Fruit fly (Drosophila melanogaster) whole organism, wandering third instar larva: ENCODE data around the gene Vps45.

Experiments used
- CG32264 ChIP-seq: fragments of 200-800 bp; sonication (Bioruptor generic); optimal IDR thresholded peaks from 2 replicates; lab custom pipeline; 2016; ENCODE audit warnings: missing biosample characterization, missing genetic modification characterization
- CG9705 ChIP-seq: fragments of 200-800 bp; sonication (Bioruptor generic); optimal IDR thresholded peaks from 2 replicates; lab custom pipeline; 2018; ENCODE audit warnings: missing biosample characterization, mild to moderate bottlenecking, missing genetic modification characterization
- CrebA ChIP-seq: fragments of 200-800 bp; sonication (Bioruptor generic); optimal IDR thresholded peaks from 2 replicates; lab custom pipeline; 2016; ENCODE audit warnings: missing biosample characterization, mild to moderate bottlenecking, missing genetic modification characterization, borderline replicate concordance
- Dif ChIP-seq: fragments of 200-275, 200-300 bp; sonication (Bioruptor generic); optimal IDR thresholded peaks from 2 replicates; lab custom pipeline; 2018; ENCODE audit warnings: missing biosample characterization, missing genetic modification characterization; ENCODE audit not compliant: partially characterized antibody
- GATAd ChIP-seq: sonication (Bioruptor generic); optimal IDR thresholded peaks from 2 replicates; lab custom pipeline; 2016; ENCODE audit warnings: missing biosample characterization, missing genetic modification characterization
- HLH106 ChIP-seq: fragments of 200-800 bp; optimal IDR thresholded peaks from 3 replicates; lab custom pipeline; 2019; ENCODE audit warnings: missing biosample characterization, mild to moderate bottlenecking, missing genetic modification characterization, moderate library complexity
- Hnf4 ChIP-seq: fragments of 200-800 bp; sonication (Bioruptor generic); optimal IDR thresholded peaks from 2 replicates; lab custom pipeline; 2016; ENCODE audit warnings: missing biosample characterization, mild to moderate bottlenecking, missing genetic modification characterization
- Jra ChIP-seq: sonication (Bioruptor generic); optimal IDR thresholded peaks from 2 replicates; lab custom pipeline; 2016; ENCODE audit warnings: missing biosample characterization, missing genetic modification characterization
- Mio ChIP-seq: sonication (Bioruptor generic); optimal IDR thresholded peaks from 2 replicates; lab custom pipeline; 2016; ENCODE audit warnings: missing biosample characterization, missing genetic modification characterization
- Myc ChIP-seq: fragments of >200 bp; optimal IDR thresholded peaks from 2 replicates; lab custom pipeline; 2017
- N ChIP-seq: fragments of >200 bp; optimal IDR thresholded peaks from 2 replicates; lab custom pipeline; 2018; ENCODE audit warnings: missing biosample characterization, missing external identifiers, missing genetic modification characterization
- OdsH ChIP-seq: fragments of 200-800 bp; sonication (Bioruptor generic); optimal IDR thresholded peaks from 2 replicates; lab custom pipeline; 2016; ENCODE audit warnings: missing biosample characterization, mild to moderate bottlenecking, missing genetic modification characterization
- Rel ChIP-seq, 2 experiments: fragments of 200-800 bp; sonication (Bioruptor generic) in 1 of 2; optimal IDR thresholded peaks; 2 replicates in 1 of 2; 3 replicates in 1 of 2; lab custom pipeline; 2016 to 2019; ENCODE audit warnings: mild to moderate bottlenecking in 2 of 2, missing biosample characterization in 2 of 2, missing genetic modification characterization in 2 of 2, moderate library complexity in 1 of 2
- Sp1 ChIP-seq: fragments of 200-800 bp; sonication (Bioruptor generic); optimal IDR thresholded peaks from 3 replicates; lab custom pipeline; 2019; ENCODE audit warnings: missing biosample characterization, mild to moderate bottlenecking, missing genetic modification characterization, moderate library complexity
- Vsx2 ChIP-seq: fragments of 200-300, 225-300 bp; sonication (Bioruptor generic); optimal IDR thresholded peaks from 2 replicates; lab custom pipeline; 2018; ENCODE audit warnings: missing biosample characterization, missing genetic modification characterization; ENCODE audit not compliant: partially characterized antibody
- br ChIP-seq: fragments of 200-800 bp; sonication (Bioruptor generic); optimal IDR thresholded peaks from 2 replicates; lab custom pipeline; 2016; ENCODE audit warnings: missing biosample characterization, missing genetic modification characterization
- dl ChIP-seq, 2 experiments: fragments of 175-275, 200-275 bp in 1 of 2; fragments of 200-275 bp in 1 of 2; sonication (Bioruptor generic); optimal IDR thresholded peaks; lab custom pipeline; 2018; ENCODE audit warnings: mild to moderate bottlenecking in 2 of 2, missing biosample characterization in 2 of 2, missing genetic modification characterization in 2 of 2, moderate library complexity in 2 of 2; ENCODE audit not compliant: partially characterized antibody in 2 of 2, insufficient read depth in 1 of 2
- dmrt93B ChIP-seq: fragments of 200-800 bp; sonication (Bioruptor generic); optimal IDR thresholded peaks from 2 replicates; lab custom pipeline; 2018; ENCODE audit warnings: missing biosample characterization, mild to moderate bottlenecking, missing genetic modification characterization
- dsf ChIP-seq: sonication (Bioruptor generic); optimal IDR thresholded peaks from 2 replicates; lab custom pipeline; 2016; ENCODE audit warnings: missing biosample characterization, missing genetic modification characterization, borderline replicate concordance
- ey ChIP-seq: fragments of 200-800 bp; sonication (Bioruptor generic); optimal IDR thresholded peaks from 2 replicates; lab custom pipeline; 2016; ENCODE audit warnings: missing biosample characterization, missing genetic modification characterization
- foxo ChIP-seq, 2 experiments: fragments of 200-800 bp; sonication (Bioruptor generic); optimal IDR thresholded peaks; 2 replicates in 1 of 2; 3 replicates in 1 of 2; lab custom pipeline; 2016 to 2017; ENCODE audit warnings: missing biosample characterization in 2 of 2, missing genetic modification characterization in 2 of 2
- fru ChIP-seq: fragments of 200-800 bp; sonication (Bioruptor generic); optimal IDR thresholded peaks from 3 replicates; lab custom pipeline; 2016; ENCODE audit warnings: missing biosample characterization, mild to moderate bottlenecking, missing genetic modification characterization
- h ChIP-seq: fragments of 200-800 bp; sonication (Bioruptor generic); optimal IDR thresholded peaks from 3 replicates; lab custom pipeline; 2016; ENCODE audit warnings: missing biosample characterization, mild to moderate bottlenecking, missing genetic modification characterization
- jim ChIP-seq: fragments of 175-275, 200-325 bp; sonication (Bioruptor generic); optimal IDR thresholded peaks from 2 replicates; lab custom pipeline; 2016; ENCODE audit warnings: missing biosample characterization, mild to moderate bottlenecking, missing genetic modification characterization
- lola ChIP-seq: fragments of >200 bp; optimal IDR thresholded peaks from 2 replicates; lab custom pipeline; 2017; ENCODE audit warnings: missing biosample characterization, missing genetic modification characterization
- pan ChIP-seq: fragments of >200 bp; optimal IDR thresholded peaks from 2 replicates; lab custom pipeline; 2017
- psq ChIP-seq: fragments of 200-800 bp; sonication (Bioruptor generic); optimal IDR thresholded peaks from 3 replicates; lab custom pipeline; 2017; ENCODE audit warnings: missing biosample characterization, mild to moderate bottlenecking, missing genetic modification characterization, moderate library complexity
- rgr ChIP-seq: fragments of 200-800 bp; sonication (Bioruptor generic); optimal IDR thresholded peaks from 3 replicates; lab custom pipeline; 2016; ENCODE audit warnings: missing biosample characterization, mild to moderate bottlenecking, missing genetic modification characterization
- sv ChIP-seq: fragments of 200-800 bp; sonication (Bioruptor generic); optimal IDR thresholded peaks from 3 replicates; lab custom pipeline; 2016; ENCODE audit warnings: missing biosample characterization, missing genetic modification characterization
- tai ChIP-seq: sonication (Bioruptor generic); optimal IDR thresholded peaks from 2 replicates; lab custom pipeline; 2016; ENCODE audit warnings: missing biosample characterization, missing genetic modification characterization
- usp ChIP-seq: fragments of >200 bp; optimal IDR thresholded peaks from 2 replicates; lab custom pipeline; 2017; ENCODE audit warnings: missing biosample characterization, missing genetic modification characterization
- woc ChIP-seq: sonication (Bioruptor generic); optimal IDR thresholded peaks from 2 replicates; lab custom pipeline; 2016; ENCODE audit warnings: missing biosample characterization, mild to moderate bottlenecking, missing genetic modification characterization

The Vps45 gene

DNA sequence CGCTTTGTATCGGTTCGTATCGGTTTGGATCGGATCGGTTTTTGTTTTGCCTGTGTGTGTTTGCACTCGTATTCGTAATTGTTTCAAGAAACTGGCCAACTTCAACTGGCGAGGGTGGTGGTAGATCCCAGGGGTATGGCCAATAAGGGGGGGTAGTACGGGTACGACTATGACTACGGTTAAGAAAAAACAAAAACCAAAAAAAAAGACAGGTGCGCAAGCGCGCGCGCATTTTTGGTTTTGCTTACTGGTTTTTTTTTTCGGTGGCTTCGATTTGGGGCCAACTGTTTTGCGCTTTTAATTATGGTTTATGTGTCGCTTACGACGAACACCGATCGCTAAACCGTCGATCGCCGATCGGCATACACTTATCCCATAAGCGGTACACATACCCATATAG lies 31.1 kb downstream of the Vps45 start:
- no peak for TF ChIP-seq fru (GFP tag; lab: Kevin White, UChicago)
- TF ChIP-seq dsf (GFP tag; lab: Kevin White, UChicago), result no peak
- no peak for TF ChIP-seq Myc
- no peak for TF ChIP-seq CG32264 (GFP tag; lab: Kevin White, UChicago)
- TF ChIP-seq tai (GFP tag; lab: Kevin White, UChicago), result no peak
- no peak for TF ChIP-seq N (GFP tag; lab: Kevin White, UChicago)
- no peak for TF ChIP-seq GATAd (GFP tag; lab: Kevin White, UChicago)
- no peak for TF ChIP-seq ey (GFP tag; lab: Kevin White, UChicago)
- TF ChIP-seq psq (GFP tag; lab: Kevin White, UChicago), result no peak
- no peak for TF ChIP-seq rgr (GFP tag; lab: Kevin White, UChicago)
- no peak for TF ChIP-seq CG9705 (GFP tag; lab: Kevin White, UChicago)
- no peak for TF ChIP-seq woc (GFP tag; lab: Kevin White, UChicago)
- TF ChIP-seq CrebA (GFP tag; lab: Kevin White, UChicago), result no peak

DNA sequence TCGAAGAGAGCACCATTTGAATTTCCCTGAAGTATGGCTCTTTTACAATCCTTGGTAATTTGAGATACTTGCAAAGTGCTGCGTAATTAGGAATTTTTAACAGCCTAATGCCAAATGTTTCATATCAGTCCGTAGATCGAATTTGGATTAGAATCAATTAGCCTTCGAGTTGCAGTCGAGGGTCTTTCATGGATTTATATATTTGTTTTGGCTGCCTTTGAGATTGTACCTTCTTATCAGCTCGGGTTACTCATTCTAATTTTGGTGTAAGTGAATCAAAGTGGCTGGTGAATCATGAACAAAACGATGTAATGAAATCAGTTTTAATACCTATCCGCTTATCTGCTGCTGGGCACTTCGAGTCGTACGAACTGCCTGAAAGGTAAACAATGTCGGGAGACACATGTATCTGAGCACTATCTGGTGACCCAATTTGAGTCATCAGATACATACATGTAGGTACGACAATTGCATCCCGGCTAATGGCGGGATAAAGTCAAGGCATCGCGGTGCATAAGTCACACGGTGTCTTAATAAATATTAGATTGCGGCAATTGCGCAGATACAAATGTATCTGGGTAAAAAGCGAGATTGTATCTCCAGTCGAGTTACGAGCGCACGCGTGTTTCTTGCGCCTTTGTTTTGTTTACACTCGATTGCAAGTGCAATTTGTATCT lies 32.1 kb downstream of the Vps45 start:
- TF ChIP-seq ey (GFP tag; lab: Kevin White, UChicago), result no peak
- no peak for TF ChIP-seq fru (GFP tag; lab: Kevin White, UChicago)
- TF ChIP-seq woc (GFP tag; lab: Kevin White, UChicago), result no peak
- no peak for TF ChIP-seq br (GFP tag; lab: Kevin White, UChicago)
- no peak for TF ChIP-seq usp (GFP tag; lab: Kevin White, UChicago)
- TF ChIP-seq dmrt93B (GFP tag; lab: Kevin White, UChicago), result no peak
- TF ChIP-seq Rel (GFP tag; optimal IDR thresholded peaks at IDR 0.05; lab: Kevin White, UChicago), result no peak
- TF ChIP-seq Rel (tag; optimal IDR thresholded peaks at IDR 0.05; lab: Kevin White, UChicago), result no peak
- TF ChIP-seq, all 38 proteins: peak for 0

DNA sequence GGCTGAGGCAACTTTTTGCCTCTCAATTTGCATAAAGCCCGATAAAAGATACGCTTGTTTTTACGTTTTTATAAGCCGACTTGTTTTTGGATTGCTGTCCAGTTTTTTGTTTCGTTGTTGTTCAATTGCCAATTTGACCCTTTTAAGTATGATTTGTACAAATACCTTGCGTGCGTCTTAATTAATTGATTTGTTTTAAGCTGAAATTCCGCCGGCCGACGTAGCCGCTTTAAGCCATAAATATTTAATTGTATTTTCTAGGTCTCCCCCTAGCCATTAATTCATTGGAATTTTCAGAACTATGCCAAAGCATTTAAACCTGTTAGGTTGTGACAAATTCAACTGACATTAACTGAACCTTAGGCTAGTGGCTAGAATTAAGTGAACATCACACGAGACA lies 32.9 kb downstream of the Vps45 start:
- no peak for TF ChIP-seq dl (GFP tag; optimal IDR thresholded peaks at IDR 0.05; lab: Kevin White, UChicago; ENCODE audit: insufficient read depth in 1 of 2, partially characterized antibody in 2 of 2)
- no peak for TF ChIP-seq Mio (GFP tag; lab: Kevin White, UChicago)
- no peak for TF ChIP-seq jim (GFP tag; lab: Kevin White, UChicago)
- TF ChIP-seq Jra (GFP tag; lab: Kevin White, UChicago), result no peak
- no peak for TF ChIP-seq woc (GFP tag; lab: Kevin White, UChicago)
- TF ChIP-seq Vsx2 (GFP tag; lab: Kevin White, UChicago), result no peak
- no peak for TF ChIP-seq pan (lab: Kevin White, UChicago)
- TF ChIP-seq Myc, result no peak
- TF ChIP-seq sv (GFP tag; lab: Kevin White, UChicago), result no peak
- TF ChIP-seq lola (GFP tag; lab: Kevin White, UChicago), result no peak
- TF ChIP-seq, all 38 proteins: peak for 0

DNA sequence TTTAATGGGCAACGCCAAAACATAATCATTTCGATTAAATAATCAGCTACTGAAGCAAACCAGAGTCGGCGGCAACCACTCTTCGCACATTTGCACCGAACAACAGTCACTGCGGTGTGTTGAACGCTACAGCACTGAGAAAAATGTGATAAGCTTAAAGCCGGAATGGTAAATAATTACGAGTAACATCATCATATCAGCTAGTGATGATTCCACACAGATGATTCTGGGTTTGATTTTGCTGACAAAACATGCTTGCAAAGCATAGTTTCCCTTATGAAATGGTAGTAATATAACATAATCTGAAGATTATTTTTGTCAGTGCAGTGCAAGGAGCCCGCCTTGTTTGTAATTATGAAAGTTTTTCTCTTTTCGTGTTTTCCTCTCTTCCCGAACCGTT lies 34.4 kb downstream of the Vps45 start:
- peak; percentile 41 for TF ChIP-seq Sp1 (GFP tag; lab: Kevin White, UChicago)
- peak; percentile 53 for TF ChIP-seq ey (GFP tag; lab: Kevin White, UChicago)
- TF ChIP-seq rgr (GFP tag; lab: Kevin White, UChicago), result peak; percentile 50
- no peak for TF ChIP-seq woc (GFP tag; lab: Kevin White, UChicago)
- peak; percentile 24 for TF ChIP-seq Hnf4 (GFP tag; lab: Kevin White, UChicago)
- TF ChIP-seq GATAd (GFP tag; lab: Kevin White, UChicago), result no peak
- peak; percentile 29 for TF ChIP-seq OdsH (GFP tag; lab: Kevin White, UChicago)
- peak; percentile 21 for TF ChIP-seq dmrt93B (GFP tag; lab: Kevin White, UChicago)
- peak; percentile 55 for TF ChIP-seq HLH106 (tag; lab: Kevin White, UChicago)
- no peak for TF ChIP-seq Jra (GFP tag; lab: Kevin White, UChicago)
- TF ChIP-seq br (GFP tag; lab: Kevin White, UChicago), result peak; percentile 59
- TF ChIP-seq foxo (GFP tag; optimal IDR thresholded peaks at IDR 0.05; lab: Kevin White, UChicago), result peak in 1 of 2 experiments; percentile 70
- peak; percentile 52 for TF ChIP-seq fru (GFP tag; lab: Kevin White, UChicago)
- peak; percentile 42 for TF ChIP-seq psq (GFP tag; lab: Kevin White, UChicago)
- TF ChIP-seq CG9705 (GFP tag; lab: Kevin White, UChicago), result no peak
- no peak for TF ChIP-seq Dif (GFP tag; lab: Kevin White, UChicago)
- peak; percentile 65 for TF ChIP-seq h (GFP tag; lab: Kevin White, UChicago)
- TF ChIP-seq, all 38 proteins: peak for 12
